Worm (Caenorhabditis elegans) whole organism, L2 larva: ENCODE data around the gene grl-14.

ENCODE experiments used
- C34F6.9 ChIP-seq: fragments of 150-350 bp; optimal IDR thresholded peaks from 2 replicates; lab custom pipeline; 2014; ENCODE audit warnings: missing biosample characterization, missing genetic modification characterization
- F13H6.1 ChIP-seq: sonication (generic microtip); optimal IDR thresholded peaks from 2 replicates; lab custom pipeline; 2016; ENCODE audit warnings: missing genetic modification characterization, missing compliant biosample characterization
- R02D3.7 ChIP-seq: fragments of 150-350 bp; optimal IDR thresholded peaks from 2 replicates; lab custom pipeline; 2014; ENCODE audit warnings: missing biosample characterization, missing genetic modification characterization
- Y55F3AM.14 ChIP-seq: fragments of 200-800 bp; sonication (Bioruptor generic); optimal IDR thresholded peaks from 2 replicates; lab custom pipeline; 2018; ENCODE audit warnings: mild to moderate bottlenecking, missing genetic modification characterization, missing compliant biosample characterization
- ZK546.5 ChIP-seq: sonication (generic microtip); optimal IDR thresholded peaks from 2 replicates; lab custom pipeline; 2017; ENCODE audit warnings: missing biosample characterization, missing genetic modification characterization
- aly-2 ChIP-seq: fragments of 150-350 bp; optimal IDR thresholded peaks from 2 replicates; lab custom pipeline; 2014; ENCODE audit warnings: missing biosample characterization, missing genetic modification characterization
- ama-1 ChIP-seq: fragments of 150-350 bp; optimal IDR thresholded peaks from 2 replicates; lab custom pipeline; 2018; ENCODE audit warnings: inconsistent platforms
- blmp-1 ChIP-seq: sonication (generic microtip); optimal IDR thresholded peaks from 2 replicates; lab custom pipeline; 2017; ENCODE audit warnings: missing genetic modification characterization, mild to moderate bottlenecking, missing compliant biosample characterization, antibody characterized with exemption, moderate library complexity; ENCODE audit not compliant: insufficient read depth
- ceh-16 ChIP-seq: fragments of 150-350 bp; optimal IDR thresholded peaks from 2 replicates; lab custom pipeline; 2014; ENCODE audit warnings: missing biosample characterization, missing genetic modification characterization
- ceh-82 ChIP-seq: fragments of 150-350 bp; optimal IDR thresholded peaks from 2 replicates; lab custom pipeline; 2014; ENCODE audit warnings: missing biosample characterization, missing genetic modification characterization
- crh-2 ChIP-seq: sonication (generic microtip); optimal IDR thresholded peaks from 2 replicates; lab custom pipeline; 2017; ENCODE audit warnings: missing biosample characterization, missing genetic modification characterization
- dmd-4 ChIP-seq: sonication (generic microtip); optimal IDR thresholded peaks from 2 replicates; lab custom pipeline; 2017; ENCODE audit warnings: missing biosample characterization, missing genetic modification characterization
- egl-27 ChIP-seq: sonication (generic microtip); optimal IDR thresholded peaks from 3 replicates; lab custom pipeline; 2017; ENCODE audit warnings: missing biosample characterization, missing genetic modification reagents, missing genetic modification characterization
- elt-1 ChIP-seq: fragments of 150-350 bp; optimal IDR thresholded peaks from 2 replicates; lab custom pipeline; 2014; ENCODE audit warnings: missing biosample characterization, missing genetic modification characterization
- elt-3 ChIP-seq: sonication (generic microtip); optimal IDR thresholded peaks from 2 replicates; lab custom pipeline; 2017; ENCODE audit warnings: missing biosample characterization, missing genetic modification characterization
- fos-1 ChIP-seq: fragments of 150-350 bp; optimal IDR thresholded peaks from 2 replicates; lab custom pipeline; 2014; ENCODE audit warnings: missing biosample characterization, missing genetic modification characterization
- gmeb-1 ChIP-seq: fragments of 150-350 bp; optimal IDR thresholded peaks from 2 replicates; lab custom pipeline; 2014; ENCODE audit warnings: missing biosample characterization, missing genetic modification characterization
- lin-11 ChIP-seq: fragments of 150-350 bp; sonication (generic microtip); optimal IDR thresholded peaks from 2 replicates; lab custom pipeline; 2014; ENCODE audit warnings: missing biosample characterization, missing genetic modification characterization, inconsistent platforms, mixed read lengths
- lin-13 ChIP-seq: fragments of 150-350 bp; optimal IDR thresholded peaks from 2 replicates; lab custom pipeline; 2014; ENCODE audit warnings: missing biosample characterization, missing genetic modification reagents, missing genetic modification characterization
- lin-39 ChIP-seq: fragments of 150-350 bp; optimal IDR thresholded peaks from 2 replicates; lab custom pipeline; 2014; ENCODE audit warnings: missing biosample characterization, missing genetic modification reagents, missing genetic modification characterization
- lsy-2 ChIP-seq, 2 experiments: fragments of 150-350 bp in 1 of 2; sonication (generic microtip) in 1 of 2; optimal IDR thresholded peaks; 2 replicates each; lab custom pipeline; 2014 to 2017; ENCODE audit warnings: missing biosample characterization in 2 of 2, missing genetic modification characterization in 2 of 2
- mab-5 ChIP-seq: fragments of 150-350 bp; optimal IDR thresholded peaks from 2 replicates; lab custom pipeline; 2014; ENCODE audit warnings: missing biosample characterization, missing genetic modification characterization
- mdl-1 ChIP-seq, 2 experiments: fragments of 150-350 bp in 1 of 2; sonication (generic microtip) in 1 of 2; optimal IDR thresholded peaks; 2 replicates each; lab custom pipeline; 2017; ENCODE audit warnings: missing biosample characterization in 2 of 2, missing genetic modification characterization in 2 of 2
- nhr-10 ChIP-seq: sonication (generic microtip); optimal IDR thresholded peaks from 2 replicates; lab custom pipeline; 2017; ENCODE audit warnings: missing biosample characterization, missing genetic modification characterization
- nhr-11 ChIP-seq: fragments of 150-350 bp; optimal IDR thresholded peaks from 2 replicates; lab custom pipeline; 2014; ENCODE audit warnings: missing biosample characterization, missing genetic modification characterization
- nhr-129 ChIP-seq: fragments of 150-350 bp; optimal IDR thresholded peaks from 2 replicates; lab custom pipeline; 2014; ENCODE audit warnings: missing biosample characterization, missing genetic modification characterization
- nhr-21 ChIP-seq: fragments of 150-350 bp; optimal IDR thresholded peaks from 2 replicates; lab custom pipeline; 2014; ENCODE audit warnings: missing biosample characterization, missing genetic modification characterization
- nhr-23 ChIP-seq: fragments of 150-350 bp; optimal IDR thresholded peaks from 2 replicates; lab custom pipeline; 2014; ENCODE audit warnings: missing biosample characterization, missing genetic modification reagents, missing genetic modification characterization
- nhr-237 ChIP-seq: fragments of 150-350 bp; optimal IDR thresholded peaks from 2 replicates; lab custom pipeline; 2014; ENCODE audit warnings: missing biosample characterization, missing genetic modification characterization
- nhr-25 ChIP-seq: fragments of 150-350 bp; sonication (generic microtip); optimal IDR thresholded peaks from 3 replicates; lab custom pipeline; 2014; ENCODE audit warnings: missing biosample characterization, missing genetic modification characterization
- nhr-6 ChIP-seq: fragments of 150-350 bp; optimal IDR thresholded peaks from 2 replicates; lab custom pipeline; 2014; ENCODE audit warnings: missing biosample characterization, missing genetic modification characterization
- nhr-77 ChIP-seq: fragments of 150-350 bp; optimal IDR thresholded peaks from 2 replicates; lab custom pipeline; 2014; ENCODE audit warnings: missing biosample characterization, missing genetic modification characterization
- peb-1 ChIP-seq: fragments of 150-350 bp; optimal IDR thresholded peaks from 2 replicates; lab custom pipeline; 2014; ENCODE audit warnings: missing biosample characterization, missing genetic modification characterization
- sem-4 ChIP-seq: fragments of 150-350 bp; optimal IDR thresholded peaks from 2 replicates; lab custom pipeline; 2014; ENCODE audit warnings: missing biosample characterization, missing genetic modification reagents, missing genetic modification characterization
- sma-3 ChIP-seq: sonication (generic microtip); optimal IDR thresholded peaks from 2 replicates; lab custom pipeline; 2016; ENCODE audit warnings: missing genetic modification reagents, missing genetic modification characterization, missing compliant biosample characterization
- sma-9 ChIP-seq, 2 experiments: fragments of 150-350 bp in 1 of 2; sonication (generic microtip) in 1 of 2; optimal IDR thresholded peaks; 2 replicates each; lab custom pipeline; 2014 to 2016; ENCODE audit warnings: missing genetic modification characterization in 2 of 2, mild to moderate bottlenecking in 1 of 2, missing biosample characterization in 1 of 2, missing compliant biosample characterization in 1 of 2, missing genetic modification reagents in 1 of 2, moderate library complexity in 1 of 2
- snpc-4 ChIP-seq: fragments of 150-350 bp; optimal IDR thresholded peaks from 2 replicates; lab custom pipeline; 2014; ENCODE audit warnings: missing biosample characterization, missing genetic modification characterization
- unc-39 ChIP-seq: fragments of 150-350 bp; optimal IDR thresholded peaks from 2 replicates; lab custom pipeline; 2014; ENCODE audit warnings: missing biosample characterization, missing genetic modification characterization
- unc-55 ChIP-seq: fragments of 150-350 bp; sonication (generic microtip); optimal IDR thresholded peaks from 3 replicates; lab custom pipeline; 2014; ENCODE audit warnings: missing biosample characterization, missing genetic modification reagents, missing genetic modification characterization
- unc-62 ChIP-seq: fragments of 150-350 bp; optimal IDR thresholded peaks from 2 replicates; lab custom pipeline; 2014; ENCODE audit warnings: missing biosample characterization, missing genetic modification reagents, missing genetic modification characterization
- zag-1 ChIP-seq: fragments of 150-350 bp; optimal IDR thresholded peaks from 2 replicates; lab custom pipeline; 2014; ENCODE audit warnings: missing biosample characterization, missing genetic modification characterization
- ztf-1 ChIP-seq: fragments of 200-800 bp; sonication (Bioruptor generic); conservative IDR thresholded peaks from 2 replicates; pipeline ENCODE4 v1.3.6; 2022; ENCODE audit warnings: missing genetic modification characterization, missing compliant biosample characterization
- ztf-11 ChIP-seq: sonication (generic microtip); optimal IDR thresholded peaks from 2 replicates; lab custom pipeline; 2017; ENCODE audit warnings: missing biosample characterization, missing genetic modification characterization
- ztf-4 ChIP-seq: fragments of 150-350 bp; optimal IDR thresholded peaks from 2 replicates; lab custom pipeline; 2014; ENCODE audit warnings: missing biosample characterization, missing genetic modification characterization

Gene grl-14

ce11 chrV:20824962-20825609 lies at the start of gene grl-14, which contains the start of gene gcy-22:
Gene grl-14, plus strand, starts transcription at chrV:20825559.
Gene gcy-22, minus strand, starts transcription at chrV:20825062.
- no peak for TF ChIP-seq gmeb-1
- no peak for TF ChIP-seq lsy-2 (tag; optimal IDR thresholded peaks at IDR 0.05; lab: Kevin White, UChicago)
- TF ChIP-seq ceh-82, result no peak
- no peak for TF ChIP-seq nhr-10
- no peak for TF ChIP-seq lin-11 (tag; lab: Kevin White, UChicago)
- TF ChIP-seq ztf-1 (GFP tag; lab: Robert Waterston, UW), result no peak
- TF ChIP-seq unc-39, result no peak

- TF ChIP-seq lin-39 (tag; lab: Kevin White, UChicago), result no peak
- no peak for TF ChIP-seq nhr-237
- TF ChIP-seq gmeb-1, result no peak
- TF ChIP-seq nhr-21 (tag; lab: Kevin White, UChicago), result peak; percentile 13
- TF ChIP-seq snpc-4 (tag; lab: Kevin White, UChicago), result peak; percentile 54
- peak; percentile 90 for TF ChIP-seq unc-55 (GFP tag; lab: Kevin White, UChicago)
- peak; percentile 74 for TF ChIP-seq crh-2 (tag; lab: Kevin White, UChicago)
- no peak for TF ChIP-seq nhr-11 (tag; lab: Kevin White, UChicago)
- TF ChIP-seq egl-27 (tag; lab: Kevin White, UChicago), result peak; percentile 48
- peak; percentile 78 for TF ChIP-seq C34F6.9 (tag; lab: Kevin White, UChicago)
- TF ChIP-seq lin-11 (tag; lab: Kevin White, UChicago), result peak; percentile 74
- no peak for TF ChIP-seq nhr-23 (tag; lab: Kevin White, UChicago)
- peak in 1 of 2 experiments; percentile 72 for TF ChIP-seq lsy-2 (tag; optimal IDR thresholded peaks at IDR 0.05; lab: Kevin White, UChicago)
- no peak for TF ChIP-seq ceh-16 (tag; lab: Kevin White, UChicago)
- TF ChIP-seq nhr-77 (tag; lab: Kevin White, UChicago), result no peak
- TF ChIP-seq Y55F3AM.14 (GFP tag; lab: Kevin White, UChicago), result no peak
- peak; percentile 88 for TF ChIP-seq nhr-129 (tag; lab: Kevin White, UChicago)
- no peak for TF ChIP-seq unc-62 (GFP tag; lab: Kevin White, UChicago)
- peak; percentile 60 to 68 for TF ChIP-seq mdl-1 (tag; optimal IDR thresholded peaks at IDR 0.05; lab: Kevin White, UChicago)
- TF ChIP-seq mab-5 (tag; lab: Kevin White, UChicago), result no peak
- TF ChIP-seq sem-4 (tag; lab: Kevin White, UChicago), result peak; percentile 40
- TF ChIP-seq sma-9 (GFP tag; optimal IDR thresholded peaks at IDR 0.05; lab: Kevin White, UChicago), result peak; percentile 77
- TF ChIP-seq sma-9 (tag; optimal IDR thresholded peaks at IDR 0.05; lab: Kevin White, UChicago), result no peak
- TF ChIP-seq aly-2 (tag; lab: Kevin White, UChicago), result no peak
- TF ChIP-seq ama-1 (lab: Kevin White, UChicago), result peak; percentile 3
- TF ChIP-seq nhr-6 (tag; lab: Kevin White, UChicago), result no peak
- TF ChIP-seq ztf-11 (tag; lab: Kevin White, UChicago), result no peak
- TF ChIP-seq fos-1 (tag; lab: Kevin White, UChicago), result peak; percentile 17
- TF ChIP-seq sma-3, result no peak
- TF ChIP-seq F13H6.1, result peak; percentile 77
- TF ChIP-seq R02D3.7 (tag; lab: Kevin White, UChicago), result no peak
- peak; percentile 80 for TF ChIP-seq ztf-4 (tag; lab: Kevin White, UChicago)
- peak; percentile 40 for TF ChIP-seq lin-13 (GFP tag; lab: Kevin White, UChicago)
- TF ChIP-seq ZK546.5 (tag; lab: Kevin White, UChicago), result no peak
- TF ChIP-seq zag-1 (tag; lab: Kevin White, UChicago), result peak; percentile 51
Observed at ce11 chrV:20776761-20777160, 48.6 kb upstream of the grl-14 start.

- TF ChIP-seq unc-39 (no peak), mab-5 (tag; lab: Kevin White, UChicago) (peak; percentile 94), nhr-6 (tag; lab: Kevin White, UChicago) (peak; percentile 97), sma-9 (GFP tag; optimal IDR thresholded peaks at IDR 0.05; lab: Kevin White, UChicago) (peak; percentile 97), sma-9 (tag; optimal IDR thresholded peaks at IDR 0.05; lab: Kevin White, UChicago) (peak; percentile 68), dmd-4 (tag; lab: Kevin White, UChicago) (no peak), nhr-237 (peak; percentile 3), nhr-25 (tag; lab: Kevin White, UChicago) (peak; percentile 94), elt-1 (no peak), lin-39 (tag; lab: Kevin White, UChicago) (peak; percentile 78), F13H6.1 (peak; percentile 99), nhr-10 (peak; percentile 77), snpc-4 (tag; lab: Kevin White, UChicago) (peak; percentile 67), elt-3 (tag; lab: Kevin White, UChicago) (no peak), unc-62 (GFP tag; lab: Kevin White, UChicago) (peak; percentile 82), peb-1 (tag; lab: Kevin White, UChicago) (no peak), R02D3.7 (tag; lab: Kevin White, UChicago) (no peak), crh-2 (tag; lab: Kevin White, UChicago) (peak; percentile 98), ama-1 (lab: Kevin White, UChicago) (peak; percentile 91), nhr-11 (tag; lab: Kevin White, UChicago) (no peak), aly-2 (tag; lab: Kevin White, UChicago) (no peak), ceh-82 (peak; percentile 46), ceh-16 (tag; lab: Kevin White, UChicago) (peak; percentile 66), sma-3 (peak; percentile 96), fos-1 (tag; lab: Kevin White, UChicago) (peak; percentile 95), ZK546.5 (tag; lab: Kevin White, UChicago) (peak; percentile 7), zag-1 (tag; lab: Kevin White, UChicago) (peak; percentile 96), lsy-2 (tag; optimal IDR thresholded peaks at IDR 0.05; lab: Kevin White, UChicago) (peak; percentile 83 to 96), egl-27 (tag; lab: Kevin White, UChicago) (peak; percentile 98), blmp-1 (tag; lab: Kevin White, UChicago) (peak; percentile 70), lin-11 (tag; lab: Kevin White, UChicago) (peak; percentile 91)
Observed at ce11 chrV:20778257-20778697, 47.1 kb upstream of the grl-14 start.
